Fruit fly (Drosophila melanogaster) whole organism, embryonic: ENCODE results near the gene PGAP1.

Experiments
- ATbp ChIP-seq: fragments of 200-800 bp; sonication (Bioruptor generic); optimal IDR thresholded peaks from 2 replicates; lab custom pipeline; 2017; ENCODE audit warnings: missing biosample characterization, mild to moderate bottlenecking, missing genetic modification characterization, missing genetic modification reagents
- Atf3 ChIP-seq: fragments of 200-800 bp; sonication (Bioruptor generic); optimal IDR thresholded peaks from 3 replicates; lab custom pipeline; 2016; ENCODE audit warnings: missing biosample characterization, missing genetic modification characterization
- CG11723 ChIP-seq: fragments of 200-800 bp; sonication (Bioruptor generic); optimal IDR thresholded peaks from 2 replicates; lab custom pipeline; 2017; ENCODE audit warnings: missing biosample characterization, mild to moderate bottlenecking, missing genetic modification characterization
- CG15011 ChIP-seq: fragments of 200-800 bp; sonication (Bioruptor generic); optimal IDR thresholded peaks from 3 replicates; lab custom pipeline; 2018; ENCODE audit warnings: missing biosample characterization, mild to moderate bottlenecking, missing genetic modification characterization
- CG15479 ChIP-seq: fragments of 200-800 bp; sonication (Bioruptor generic); optimal IDR thresholded peaks from 3 replicates; lab custom pipeline; 2019; ENCODE audit warnings: missing biosample characterization, mild to moderate bottlenecking, missing genetic modification characterization, moderate library complexity
- CG15601 ChIP-seq: fragments of 200-800 bp; sonication (Bioruptor generic); optimal IDR thresholded peaks from 3 replicates; lab custom pipeline; 2019; ENCODE audit warnings: missing biosample characterization, mild to moderate bottlenecking, missing genetic modification characterization, moderate library complexity
- CG1647 ChIP-seq: fragments of 200-800 bp; sonication (Bioruptor generic); optimal IDR thresholded peaks from 3 replicates; lab custom pipeline; 2016; ENCODE audit warnings: missing biosample characterization, missing genetic modification characterization
- CG17385 ChIP-seq: fragments of 200-800 bp; sonication (Bioruptor generic); optimal IDR thresholded peaks from 3 replicates; lab custom pipeline; 2018; ENCODE audit warnings: missing biosample characterization, mild to moderate bottlenecking, missing genetic modification characterization
- CG17802 ChIP-seq: fragments of 200-800 bp; sonication (Bioruptor generic); optimal IDR thresholded peaks from 2 replicates; lab custom pipeline; 2018; ENCODE audit warnings: missing biosample characterization, mild to moderate bottlenecking, missing genetic modification characterization, moderate library complexity
- CG2199 ChIP-seq: fragments of 200-800 bp; sonication (Bioruptor generic); IDR thresholded peaks from 3 replicates; pipeline ENCODE4 v1.3.6; 2022; ENCODE audit warnings: missing biosample characterization, missing genetic modification characterization
- CG2712 ChIP-seq: fragments of 200-800 bp; optimal IDR thresholded peaks from 3 replicates; lab custom pipeline; 2019; ENCODE audit warnings: missing biosample characterization, mild to moderate bottlenecking, missing genetic modification characterization, moderate library complexity
- CG5180 ChIP-seq: fragments of 200-800 bp; sonication (Bioruptor generic); optimal IDR thresholded peaks from 3 replicates; lab custom pipeline; 2017; ENCODE audit warnings: missing biosample characterization, missing genetic modification characterization, mild to moderate bottlenecking, moderate library complexity, missing genetic modification reagents
- CG7963 ChIP-seq: fragments of 200-800 bp; sonication (Bioruptor generic); IDR thresholded peaks from 3 replicates; pipeline ENCODE4 v1.3.6; 2022; ENCODE audit warnings: missing biosample characterization, missing genetic modification characterization; ENCODE audit not compliant: partially characterized antibody
- CG8765 ChIP-seq: fragments of 200-800 bp; sonication (Bioruptor generic); IDR thresholded peaks from 2 replicates; pipeline ENCODE4 v1.3.6; 2022; ENCODE audit warnings: missing biosample characterization, missing genetic modification characterization
- CG9727 ChIP-seq: fragments of 200-800 bp; sonication (Bioruptor generic); optimal IDR thresholded peaks from 3 replicates; lab custom pipeline; 2017; ENCODE audit warnings: missing biosample characterization, mild to moderate bottlenecking, missing genetic modification characterization
- CG9876 ChIP-seq: fragments of 200-800 bp; sonication (Bioruptor generic); optimal IDR thresholded peaks from 2 replicates; lab custom pipeline; 2016; ENCODE audit warnings: missing biosample characterization, missing genetic modification characterization
- CoRest ChIP-seq: fragments of 200-800 bp; sonication (Bioruptor generic); optimal IDR thresholded peaks from 3 replicates; lab custom pipeline; 2018; ENCODE audit warnings: missing biosample characterization, mild to moderate bottlenecking, missing genetic modification characterization, moderate library complexity
- Dbx ChIP-seq: fragments of 200-800 bp; sonication (Bioruptor generic); IDR thresholded peaks from 3 replicates; pipeline ENCODE4 v1.3.6; 2022; ENCODE audit warnings: missing biosample characterization, missing genetic modification characterization
- ERR ChIP-seq: fragments of 200-800 bp; sonication (Bioruptor generic); optimal IDR thresholded peaks from 2 replicates; lab custom pipeline; 2016; ENCODE audit warnings: missing biosample characterization, missing genetic modification characterization
- Eip74EF ChIP-seq, 2 experiments: fragments of 200-800 bp in 1 of 2; fragments of >200 bp in 1 of 2; sonication (Bioruptor generic) in 1 of 2; optimal IDR thresholded peaks; 2 replicates each; lab custom pipeline; 2017 to 2019; ENCODE audit warnings: missing biosample characterization in 2 of 2, missing genetic modification characterization in 2 of 2, mild to moderate bottlenecking in 1 of 2, moderate library complexity in 1 of 2
- Fer2 ChIP-seq: fragments of 200-800 bp; sonication (Bioruptor generic); optimal IDR thresholded peaks from 2 replicates; lab custom pipeline; 2018; ENCODE audit warnings: missing biosample characterization, mild to moderate bottlenecking, missing genetic modification characterization, moderate library complexity
- GATAe ChIP-seq: fragments of 200-800 bp; sonication (Bioruptor generic); conservative IDR thresholded peaks from 2 replicates; pipeline ENCODE4 v1.3.6; 2022; ENCODE audit warnings: missing biosample characterization, missing genetic modification characterization
- Kr ChIP-seq: fragments of 200-800 bp; sonication (Bioruptor generic); optimal IDR thresholded peaks from 2 replicates; lab custom pipeline; 2017; ENCODE audit warnings: missing biosample characterization, mild to moderate bottlenecking, missing genetic modification characterization
- Lim3 ChIP-seq: fragments of 200-800 bp; sonication (Bioruptor generic); IDR thresholded peaks from 2 replicates; pipeline ENCODE4 v1.3.6; 2022; ENCODE audit warnings: missing biosample characterization, missing genetic modification characterization
- MESR4 ChIP-seq: fragments of 200-800 bp; sonication (Bioruptor generic); optimal IDR thresholded peaks from 2 replicates; lab custom pipeline; 2018; ENCODE audit warnings: missing biosample characterization, mild to moderate bottlenecking, missing genetic modification characterization, moderate library complexity
- Oli ChIP-seq: fragments of 200-800 bp; sonication (Bioruptor generic); optimal IDR thresholded peaks from 2 replicates; lab custom pipeline; 2018; ENCODE audit warnings: missing biosample characterization, mild to moderate bottlenecking, missing genetic modification characterization, moderate library complexity
- Ptx1 ChIP-seq: fragments of 200-800 bp; sonication (Bioruptor generic); IDR thresholded peaks from 2 replicates; pipeline ENCODE4 v1.3.6; 2022; ENCODE audit warnings: missing biosample characterization, missing genetic modification characterization
- Scr ChIP-seq: fragments of 200-800 bp; sonication (Bioruptor generic); IDR thresholded peaks from 2 replicates; pipeline ENCODE4 v1.3.6; 2022; ENCODE audit warnings: missing biosample characterization, missing genetic modification characterization; ENCODE audit not compliant: partially characterized antibody
- Trl ChIP-seq, 3 experiments: fragments of >200 bp in 2 of 3; fragments of 200-800 bp in 1 of 3; sonication (Bioruptor generic) in 1 of 3; optimal IDR thresholded peaks; 2 replicates in 1 of 3; 3 replicates in 2 of 3; lab custom pipeline; 2016 to 2017; ENCODE audit warnings: missing biosample characterization in 1 of 3, missing genetic modification characterization in 1 of 3
- Usf ChIP-seq: fragments of 200-800 bp; sonication (Bioruptor generic); optimal IDR thresholded peaks from 2 replicates; lab custom pipeline; 2017; ENCODE audit warnings: missing genotype, missing biosample characterization, missing genetic modification characterization
- YL-1 ChIP-seq: fragments of 200-800 bp; sonication (Bioruptor generic); optimal IDR thresholded peaks from 3 replicates; lab custom pipeline; 2017; ENCODE audit warnings: missing biosample characterization, mild to moderate bottlenecking, missing genetic modification characterization
- ash1 ChIP-seq: fragments of 200-800 bp; sonication (Bioruptor generic); optimal IDR thresholded peaks from 2 replicates; lab custom pipeline; 2018; ENCODE audit warnings: missing biosample characterization, mild to moderate bottlenecking, missing genetic modification characterization
- bowl ChIP-seq: fragments of 200-800 bp; sonication (Bioruptor generic); IDR thresholded peaks from 2 replicates; pipeline ENCODE4 v1.3.6; 2022; ENCODE audit warnings: missing biosample characterization, missing genetic modification characterization
- br ChIP-seq: fragments of >200 bp; optimal IDR thresholded peaks from 2 replicates; lab custom pipeline; 2017
- bsh ChIP-seq, 2 experiments: fragments of 200-800 bp; sonication (Bioruptor generic); optimal IDR thresholded peaks; 2 replicates each; lab custom pipeline; 2017 to 2018; ENCODE audit warnings: mild to moderate bottlenecking in 2 of 2, missing biosample characterization in 2 of 2, missing genetic modification characterization in 2 of 2, moderate library complexity in 1 of 2
- chif ChIP-seq, 2 experiments: fragments of 200-800 bp; sonication (Bioruptor generic); optimal IDR thresholded peaks; 3 replicates each; lab custom pipeline; 2016; ENCODE audit warnings: missing biosample characterization in 2 of 2, missing genetic modification characterization in 2 of 2
- corto ChIP-seq: fragments of 200-800 bp; sonication (Bioruptor generic); optimal IDR thresholded peaks from 2 replicates; lab custom pipeline; 2016; ENCODE audit warnings: missing biosample characterization, mild to moderate bottlenecking, missing genetic modification characterization, moderate library complexity
- ewg ChIP-seq: fragments of 200-800 bp; sonication (Bioruptor generic); optimal IDR thresholded peaks from 3 replicates; lab custom pipeline; 2017; ENCODE audit warnings: mild to moderate bottlenecking, missing biosample characterization, missing genetic modification reagents, missing genetic modification characterization
- fru ChIP-seq: fragments of >200 bp; optimal IDR thresholded peaks from 2 replicates; lab custom pipeline; 2017
- luna ChIP-seq: fragments of 200-800 bp; sonication (Bioruptor generic); optimal IDR thresholded peaks from 2 replicates; lab custom pipeline; 2016; ENCODE audit warnings: missing biosample characterization, missing genetic modification characterization
- odd ChIP-seq: fragments of 200-800 bp; sonication (Bioruptor generic); optimal IDR thresholded peaks from 2 replicates; lab custom pipeline; 2017; ENCODE audit warnings: missing biosample characterization, mild to moderate bottlenecking, missing genetic modification characterization
- pho ChIP-seq: fragments of 200-800 bp; sonication (Bioruptor generic); optimal IDR thresholded peaks from 2 replicates; lab custom pipeline; 2016; ENCODE audit warnings: missing biosample characterization, missing genetic modification characterization
- salm ChIP-seq: fragments of 200-800 bp; sonication (Bioruptor generic); optimal IDR thresholded peaks from 2 replicates; lab custom pipeline; 2018; ENCODE audit warnings: missing biosample characterization, mild to moderate bottlenecking, missing genetic modification characterization
- sc ChIP-seq, 3 experiments: fragments of >200 bp in 2 of 3; fragments of 200-800 bp in 1 of 3; sonication (Bioruptor generic) in 1 of 3; optimal IDR thresholded peaks; 2 replicates in 2 of 3; 3 replicates in 1 of 3; lab custom pipeline; 2017; ENCODE audit warnings: mild to moderate bottlenecking in 1 of 3, missing biosample characterization in 1 of 3, missing genetic modification characterization in 1 of 3, missing genetic modification reagents in 1 of 3
- sens ChIP-seq: fragments of 200-800 bp; sonication (Bioruptor generic); peaks from one replicate; lab custom pipeline; 2016; ENCODE audit warnings: missing biosample characterization, missing genetic modification characterization
- seq ChIP-seq: fragments of 200-800 bp; sonication (Bioruptor generic); IDR thresholded peaks from 2 replicates; pipeline ENCODE4 v1.3.6; 2022; ENCODE audit warnings: missing biosample characterization, missing genetic modification characterization
- trem ChIP-seq: fragments of 200-800 bp; optimal IDR thresholded peaks from 3 replicates; lab custom pipeline; 2019; ENCODE audit warnings: missing biosample characterization, mild to moderate bottlenecking, missing genetic modification characterization, moderate library complexity
- vvl ChIP-seq: fragments of 200-800 bp; sonication (Bioruptor generic); IDR thresholded peaks from 2 replicates; pipeline ENCODE4 v1.3.6; 2022; ENCODE audit warnings: missing biosample characterization, missing genetic modification characterization
- z ChIP-seq: fragments of 200-800 bp; sonication (Bioruptor generic); IDR thresholded peaks from 3 replicates; pipeline ENCODE4 v1.3.6; 2022; ENCODE audit warnings: missing biosample characterization, missing genetic modification characterization

PGAP1 gene

dm6 chrX:5689417-5690215, at the start of gene PGAP1, which contains the start of gene cv (continued):
- TF ChIP-seq z (GFP tag; lab: Robert Waterston, UW) (no peak), CG5180 (GFP tag; lab: Kevin White, UChicago) (peak; percentile 60), CG11723 (GFP tag; lab: Kevin White, UChicago) (no peak), Dbx (GFP tag; lab: Robert Waterston, UW) (no peak), fru (lab: Kevin White, UChicago) (no peak), CG7963 (GFP tag; lab: Robert Waterston, UW) (peak; percentile 65), Atf3 (GFP tag; lab: Kevin White, UChicago) (no peak), ATbp (GFP tag; lab: Kevin White, UChicago) (no peak), sens (GFP tag; lab: Kevin White, UChicago) (peak; percentile 87), corto (no peak), CG9876 (GFP tag; lab: Kevin White, UChicago) (no peak), Kr (GFP tag; lab: Kevin White, UChicago) (no peak), sc (optimal IDR thresholded peaks at IDR 0.05; lab: Kevin White, UChicago) (no peak), sc (GFP tag; optimal IDR thresholded peaks at IDR 0.05; lab: Kevin White, UChicago) (no peak), br (lab: Kevin White, UChicago) (no peak), ewg (GFP tag; lab: Kevin White, UChicago) (no peak), Lim3 (GFP tag; lab: Robert Waterston, UW) (no peak), GATAe (GFP tag; lab: Robert Waterston, UW) (no peak), YL-1 (no peak), CG15479 (GFP tag; lab: Kevin White, UChicago) (peak; percentile 81), CG17802 (tag; lab: Kevin White, UChicago) (no peak), chif (GFP tag; optimal IDR thresholded peaks at IDR 0.05; lab: Kevin White, UChicago) (peak in 1 of 2 experiments; percentile 29), CG2199 (GFP tag; lab: Robert Waterston, UW) (no peak), Eip74EF (GFP tag; optimal IDR thresholded peaks at IDR 0.05; lab: Kevin White, UChicago) (no peak), Oli (tag; lab: Kevin White, UChicago) (no peak), MESR4 (peak; percentile 20), salm (no peak), vvl (peak; percentile 41; the same call in 1 of the 2 replicates), bowl (GFP tag; lab: Robert Waterston, UW) (no peak), CG2712 (peak; percentile 47), CG17385 (GFP tag; lab: Kevin White, UChicago) (no peak), Ptx1 (no peak), ERR (GFP tag; lab: Kevin White, UChicago) (no peak), odd (GFP tag; lab: Kevin White, UChicago) (no peak), Trl (optimal IDR thresholded peaks at IDR 0.05; lab: Kevin White, UChicago) (no peak), Trl (GFP tag; optimal IDR thresholded peaks at IDR 0.05; lab: Kevin White, UChicago) (peak; percentile 19), CoRest (peak; percentile 51), seq (no peak), CG15601 (tag; lab: Kevin White, UChicago) (no peak), CG15011 (GFP tag; lab: Kevin White, UChicago) (no peak), CG8765 (GFP tag; lab: Robert Waterston, UW) (no peak), ash1 (GFP tag; lab: Kevin White, UChicago) (no peak), pho (peak; percentile 15), Scr (GFP tag; lab: Robert Waterston, UW) (peak; percentile 79), bsh (GFP tag; optimal IDR thresholded peaks at IDR 0.05; lab: Kevin White, UChicago) (peak in 1 of 2 experiments; percentile 0), luna (GFP tag; lab: Kevin White, UChicago) (no peak), trem (peak; percentile 25), Fer2 (tag; lab: Kevin White, UChicago) (no peak), Usf (GFP tag; lab: Kevin White, UChicago) (no peak), CG9727 (GFP tag; lab: Kevin White, UChicago) (peak; percentile 26), CG1647 (no peak)
